Fruit fly (Drosophila melanogaster) whole organism, embryonic: ENCODE measurements around the gene CG15023.
A peak's percentile ranks its signal among the peaks of the same experiment; 100 is the strongest.

Experiments used
- Adf1 ChIP-seq: fragments of 200-800 bp; sonication (Bioruptor generic); IDR thresholded peaks from 2 replicates; pipeline ENCODE4 v1.3.6; 2022; ENCODE audit warnings: missing biosample characterization, missing genetic modification characterization
- CG1024 ChIP-seq: fragments of 200-800 bp; sonication (Bioruptor generic); IDR thresholded peaks from 2 replicates; pipeline ENCODE4 v1.3.6; 2022; ENCODE audit warnings: missing biosample characterization, missing genetic modification characterization
- CG10543 ChIP-seq: fragments of 200-800 bp; sonication (Bioruptor generic); optimal IDR thresholded peaks from 3 replicates; lab custom pipeline; 2017; ENCODE audit warnings: missing biosample characterization, mild to moderate bottlenecking, missing genetic modification characterization, moderate library complexity
- CG11093 ChIP-seq: fragments of 200-800 bp; sonication (Bioruptor generic); IDR thresholded peaks from 3 replicates; pipeline ENCODE4 v1.3.6; 2022; ENCODE audit warnings: missing biosample characterization, missing genetic modification characterization
- CG12769 ChIP-seq: fragments of 200-800 bp; sonication (Bioruptor generic); optimal IDR thresholded peaks from 2 replicates; lab custom pipeline; 2019; ENCODE audit warnings: missing biosample characterization, mild to moderate bottlenecking, missing genetic modification characterization, moderate library complexity
- CG13894 ChIP-seq: fragments of 200-800 bp; sonication (Bioruptor generic); optimal IDR thresholded peaks from 3 replicates; lab custom pipeline; 2018; ENCODE audit warnings: missing biosample characterization, mild to moderate bottlenecking, missing genetic modification characterization, moderate library complexity
- CG15601 ChIP-seq: fragments of 200-800 bp; sonication (Bioruptor generic); optimal IDR thresholded peaks from 3 replicates; lab custom pipeline; 2019; ENCODE audit warnings: missing biosample characterization, mild to moderate bottlenecking, missing genetic modification characterization, moderate library complexity
- CG18011 ChIP-seq: fragments of 200-800 bp; sonication (Bioruptor generic); optimal IDR thresholded peaks from 2 replicates; lab custom pipeline; 2017; ENCODE audit warnings: missing biosample characterization, missing genetic modification characterization, mild to moderate bottlenecking, moderate library complexity, missing genotype
- CG18764 ChIP-seq: fragments of 200-800 bp; sonication (Bioruptor generic); optimal IDR thresholded peaks from 3 replicates; lab custom pipeline; 2016; ENCODE audit warnings: missing biosample characterization, missing genetic modification characterization
- CG31365 ChIP-seq: fragments of 200-800 bp; sonication (Bioruptor generic); optimal IDR thresholded peaks from 2 replicates; lab custom pipeline; 2018; ENCODE audit warnings: missing biosample characterization, mild to moderate bottlenecking, missing genetic modification characterization
- CG3163 ChIP-seq: fragments of 200-800 bp; sonication (Bioruptor generic); optimal IDR thresholded peaks from 3 replicates; lab custom pipeline; 2016; ENCODE audit warnings: missing biosample characterization, missing genetic modification characterization
- CG3847 ChIP-seq: fragments of 200-800 bp; sonication (Bioruptor generic); IDR thresholded peaks from 2 replicates; pipeline ENCODE4 v1.3.6; 2022; ENCODE audit warnings: missing biosample characterization, missing genetic modification characterization
- CG8089 ChIP-seq: fragments of 200-800 bp; sonication (Bioruptor generic); optimal IDR thresholded peaks from 3 replicates; lab custom pipeline; 2016; ENCODE audit warnings: missing biosample characterization, missing genetic modification characterization
- CG8388 ChIP-seq: fragments of 200-800 bp; sonication (Bioruptor generic); optimal IDR thresholded peaks from 2 replicates; lab custom pipeline; 2019; ENCODE audit warnings: missing biosample characterization, mild to moderate bottlenecking, missing genetic modification characterization, moderate library complexity
- Doc3 ChIP-seq: fragments of 200-800 bp; sonication (Bioruptor generic); IDR thresholded peaks from 3 replicates; pipeline ENCODE4 v1.3.6; 2022; ENCODE audit warnings: missing biosample characterization, missing genetic modification characterization; ENCODE audit not compliant: partially characterized antibody
- Ets65A ChIP-seq: fragments of 200-800 bp; sonication (Bioruptor generic); peaks from one replicate; lab custom pipeline; 2016; ENCODE audit warnings: missing biosample characterization, missing genetic modification characterization
- HLH4C ChIP-seq: fragments of 200-800 bp; sonication (Bioruptor generic); IDR thresholded peaks from 3 replicates; pipeline ENCODE4 v1.3.6; 2022; ENCODE audit warnings: missing biosample characterization, missing genetic modification characterization; ENCODE audit not compliant: partially characterized antibody
- Hr78 ChIP-seq, 2 experiments: fragments of 200-800 bp in 1 of 2; fragments of >200 bp in 1 of 2; sonication (Bioruptor generic) in 1 of 2; optimal IDR thresholded peaks; 2 replicates each; lab custom pipeline; 2017 to 2019; ENCODE audit warnings: missing biosample characterization in 2 of 2, missing genetic modification characterization in 2 of 2, mild to moderate bottlenecking in 1 of 2, moderate library complexity in 1 of 2
- Stat92E ChIP-seq, 3 experiments: fragments of >200 bp in 2 of 3; fragments of 200-800 bp in 1 of 3; sonication (Bioruptor generic) in 1 of 3; optimal IDR thresholded peaks; 2 replicates each; lab custom pipeline; 2017 to 2019; ENCODE audit warnings: missing biosample characterization in 3 of 3, missing genetic modification characterization in 3 of 3, mild to moderate bottlenecking in 1 of 3, moderate library complexity in 1 of 3
- abd-A ChIP-seq: fragments of 200-800 bp; sonication (Bioruptor generic); optimal IDR thresholded peaks from 3 replicates; lab custom pipeline; 2019; ENCODE audit warnings: missing biosample characterization, mild to moderate bottlenecking, missing genetic modification characterization, moderate library complexity
- cas ChIP-seq: fragments of 200-800 bp; sonication (Bioruptor generic); IDR thresholded peaks from 2 replicates; pipeline ENCODE4 v1.3.6; 2022; ENCODE audit warnings: missing biosample characterization, missing genetic modification characterization
- chinmo ChIP-seq: fragments of 200-800 bp; sonication (Bioruptor generic); IDR thresholded peaks from 4 replicates; pipeline ENCODE4 v1.3.6; 2022; ENCODE audit warnings: missing biosample characterization, missing genetic modification characterization; ENCODE audit not compliant: partially characterized antibody
- emc ChIP-seq: fragments of 200-800 bp; sonication (Bioruptor generic); optimal IDR thresholded peaks from 2 replicates; lab custom pipeline; 2016; ENCODE audit warnings: missing biosample characterization, missing genetic modification characterization
- gcm2 ChIP-seq: fragments of 200-800 bp; sonication (Bioruptor generic); optimal IDR thresholded peaks from 2 replicates; lab custom pipeline; 2016; ENCODE audit warnings: missing biosample characterization, missing genetic modification characterization
- insv ChIP-seq, 2 experiments: fragments of 200-800 bp; sonication (Bioruptor generic); optimal IDR thresholded peaks; 3 replicates each; lab custom pipeline; 2016 to 2018; ENCODE audit warnings: missing biosample characterization in 2 of 2, missing genetic modification characterization in 2 of 2
- onecut ChIP-seq: fragments of 200-800 bp; sonication (Bioruptor generic); IDR thresholded peaks from 2 replicates; pipeline ENCODE4 v1.3.6; 2022; ENCODE audit warnings: missing biosample characterization, missing genetic modification characterization
- shn ChIP-seq: fragments of 200-800 bp; sonication (Bioruptor generic); optimal IDR thresholded peaks from 3 replicates; lab custom pipeline; 2016; ENCODE audit warnings: missing biosample characterization, missing genetic modification characterization
- slbo ChIP-seq: fragments of 200-800 bp; sonication (Bioruptor generic); IDR thresholded peaks from 2 replicates; pipeline ENCODE4 v1.3.6; 2022; ENCODE audit warnings: missing biosample characterization, missing genetic modification characterization
- sna ChIP-seq: fragments of 200-800 bp; sonication (Bioruptor generic); IDR thresholded peaks from 2 replicates; pipeline ENCODE4 v1.3.6; 2022; ENCODE audit warnings: missing biosample characterization, missing genetic modification characterization; ENCODE audit not compliant: partially characterized antibody
- vnd ChIP-seq: fragments of 200-800 bp; sonication (Bioruptor generic); IDR thresholded peaks from 3 replicates; pipeline ENCODE4 v1.3.6; 2022; ENCODE audit warnings: missing biosample characterization, missing genetic modification characterization; ENCODE audit not compliant: partially characterized antibody
- zfh2 ChIP-seq: fragments of 200-800 bp; sonication (Bioruptor generic); optimal IDR thresholded peaks from 2 replicates; lab custom pipeline; 2016; ENCODE audit warnings: missing biosample characterization, missing genetic modification characterization

The CG15023 gene

DNA sequence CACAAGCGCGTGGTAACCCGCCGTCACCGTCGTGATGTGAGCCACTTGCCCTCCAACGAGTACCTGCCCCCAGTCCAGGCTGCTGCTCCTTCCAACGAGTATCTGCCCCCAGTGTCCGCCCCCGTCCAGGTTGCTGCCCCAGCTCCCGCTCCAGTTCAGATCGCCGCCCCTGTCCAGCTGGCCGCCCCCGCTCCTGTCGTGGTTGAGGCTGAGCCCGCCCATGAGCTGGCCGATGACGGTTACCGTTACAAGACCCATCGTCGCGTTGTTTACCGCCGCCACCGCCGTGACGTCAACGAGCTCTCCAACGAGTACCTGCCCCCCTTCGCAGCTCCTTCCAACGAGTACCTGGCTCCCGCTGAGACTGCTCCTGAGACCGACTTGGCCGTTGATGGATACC lies 19.5 kb upstream of the CG15023 start (continued):
- TF ChIP-seq slbo (GFP tag; lab: Robert Waterston, UW) = peak; percentile 46
- no peak for TF ChIP-seq CG8388
- no peak for TF ChIP-seq Stat92E (GFP tag; optimal IDR thresholded peaks at IDR 0.05; lab: Kevin White, UChicago)
- 0 out of 2 replicates have a peak, but pooled peaks have one; percentile 29 for TF ChIP-seq cas (GFP tag; lab: Robert Waterston, UW)
- TF ChIP-seq CG18011 (GFP tag; lab: Kevin White, UChicago) = no peak
- no peak for TF ChIP-seq HLH4C (GFP tag; lab: Robert Waterston, UW)
- TF ChIP-seq shn (GFP tag; lab: Kevin White, UChicago) = no peak
- TF ChIP-seq zfh2 (GFP tag; lab: Kevin White, UChicago) = no peak
- no peak for TF ChIP-seq CG31365 (tag; lab: Kevin White, UChicago)
- TF ChIP-seq gcm2 = no peak
- TF ChIP-seq CG3163 (GFP tag; lab: Kevin White, UChicago) = no peak
- TF ChIP-seq CG18764 (GFP tag; lab: Kevin White, UChicago) = no peak
- TF ChIP-seq sna (GFP tag; lab: Robert Waterston, UW) = no peak
- TF ChIP-seq vnd (GFP tag; lab: Robert Waterston, UW) = no peak

DNA sequence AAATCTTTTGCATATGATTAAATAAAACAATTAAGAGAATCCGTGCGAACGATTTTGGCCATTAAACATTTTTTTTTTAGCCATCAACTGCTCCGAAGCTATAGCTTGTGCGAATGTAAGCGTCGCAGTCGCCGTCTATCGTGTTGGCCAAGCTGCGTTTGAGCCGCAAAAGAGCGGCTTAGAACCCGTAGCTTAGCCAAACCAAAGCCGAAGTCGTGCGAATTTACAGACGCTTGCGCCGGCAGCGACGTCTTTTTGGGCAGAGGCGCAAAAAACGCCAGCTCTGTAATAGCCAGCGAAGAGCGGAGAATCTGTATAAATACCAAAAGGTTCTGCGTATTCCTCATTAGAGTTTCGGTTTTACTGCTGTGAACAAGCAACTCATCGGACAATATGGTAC lies 18.6 kb upstream of the CG15023 start, which contains the start of gene CG7465:
CG7465 (plus strand) TSS at position 346 of the 400 bp plus-strand sequence.
- TF ChIP-seq abd-A (tag; lab: Kevin White, UChicago) (peak; percentile 68), CG13894 (tag; lab: Kevin White, UChicago) (peak; percentile 27), onecut (GFP tag; lab: Robert Waterston, UW) (no peak), chinmo (peak; percentile 64; the same call in 1 of the 4 replicates), Adf1 (peak; percentile 54; the same call in 1 of the 2 replicates)

dm6 chr3L:4477656-4478254 lies 16.5 kb upstream of the CG15023 start:
- TF ChIP-seq Doc3 (GFP tag; lab: Robert Waterston, UW) (no peak), CG1024 (GFP tag; lab: Robert Waterston, UW) (no peak), emc (no peak), CG13894 (tag; lab: Kevin White, UChicago) (peak; percentile 98), CG12769 (tag; lab: Kevin White, UChicago) (peak; percentile 23), CG10543 (GFP tag; lab: Kevin White, UChicago) (peak; percentile 4), insv (GFP tag; optimal IDR thresholded peaks at IDR 0.05; lab: Kevin White, UChicago) (no peak), CG3847 (0 out of 2 replicates have a peak, but pooled peaks have one; percentile 14), Ets65A (GFP tag; lab: Kevin White, UChicago) (peak; percentile 29)
- TF ChIP-seq, all 482 proteins: peak for 5

dm6 chr3L:4475704-4476103 lies 14.4 kb upstream of the CG15023 start:
- TF ChIP-seq CG15601 (tag; lab: Kevin White, UChicago) (no peak), Hr78 (GFP tag; optimal IDR thresholded peaks at IDR 0.05; lab: Kevin White, UChicago) (no peak), CG8089 (no peak), Ets65A (GFP tag; lab: Kevin White, UChicago) (peak; percentile 90), chinmo (0 out of 4 replicates have a peak, but pooled peaks have one; percentile 0), CG11093 (0 out of 3 replicates have a peak, but pooled peaks have one; percentile 7)
- TF ChIP-seq, all 482 proteins: peak for 3
